Fruit fly (Drosophila melanogaster) whole organism, embryonic: ENCODE measurements around the gene CG14221.
A peak's percentile ranks its signal among the peaks of the same experiment; 100 is the strongest.

Source experiments
- Awh ChIP-seq: fragments of 200-800 bp; sonication (Bioruptor generic); IDR thresholded peaks from 2 replicates; pipeline ENCODE4, ENCODE4 v1.3.6; 2022; ENCODE audit warnings: missing biosample characterization, missing genetic modification characterization
- BEAF-32 ChIP-seq: fragments of 200-800 bp; sonication (Bioruptor generic); optimal IDR thresholded peaks from 3 replicates; lab custom pipeline; 2017; ENCODE audit warnings: missing biosample characterization, missing genetic modification characterization, mild to moderate bottlenecking, moderate library complexity, missing genetic modification reagents
- CG10366 ChIP-seq: fragments of 200-800 bp; sonication (Bioruptor generic); IDR thresholded peaks from 2 replicates; pipeline ENCODE4 v1.3.6; 2022; ENCODE audit warnings: missing biosample characterization, missing genetic modification characterization
- CG11085 ChIP-seq: fragments of 200-800 bp; sonication (Bioruptor generic); IDR thresholded peaks from 2 replicates; pipeline ENCODE4 v1.3.6; 2022; ENCODE audit warnings: missing biosample characterization, missing genetic modification characterization
- CG11247 ChIP-seq: fragments of 200-800 bp; sonication (Bioruptor generic); IDR thresholded peaks from 2 replicates; pipeline ENCODE4 v1.3.6; 2022; ENCODE audit warnings: missing biosample characterization, missing genetic modification characterization
- CG11456 ChIP-seq: fragments of 200-800 bp; sonication (Bioruptor generic); IDR thresholded peaks from 3 replicates; pipeline ENCODE4 v1.3.6; 2022; ENCODE audit warnings: missing biosample characterization, missing genetic modification characterization
- CG11696 ChIP-seq: fragments of 200-800 bp; sonication (Bioruptor generic); IDR thresholded peaks from 2 replicates; pipeline ENCODE4 v1.3.6; 2022; ENCODE audit warnings: missing biosample characterization, missing genetic modification characterization
- CG12071 ChIP-seq: fragments of 200-800 bp; sonication (Bioruptor generic); optimal IDR thresholded peaks from 3 replicates; lab custom pipeline; 2018; ENCODE audit warnings: missing biosample characterization, mild to moderate bottlenecking, missing genetic modification characterization
- CG12391 ChIP-seq: fragments of 200-800 bp; sonication (Bioruptor generic); optimal IDR thresholded peaks from 3 replicates; lab custom pipeline; 2018; ENCODE audit warnings: missing biosample characterization, mild to moderate bottlenecking, missing genetic modification characterization, moderate library complexity
- CG1602 ChIP-seq: fragments of 200-800 bp; sonication (Bioruptor generic); optimal IDR thresholded peaks from 3 replicates; lab custom pipeline; 2016; ENCODE audit warnings: missing biosample characterization, missing genetic modification characterization
- CG16813 ChIP-seq: fragments of 200-800 bp; sonication (Bioruptor generic); IDR thresholded peaks from 3 replicates; pipeline ENCODE4 v1.3.6; 2022; ENCODE audit warnings: missing biosample characterization, missing genetic modification characterization; ENCODE audit not compliant: partially characterized antibody
- CG17829 ChIP-seq: fragments of 200-800 bp; optimal IDR thresholded peaks from 2 replicates; lab custom pipeline; 2019; ENCODE audit warnings: missing biosample characterization, mild to moderate bottlenecking, missing genetic modification characterization, moderate library complexity
- CG18619 ChIP-seq: fragments of 200-800 bp; sonication (Bioruptor generic); optimal IDR thresholded peaks from 3 replicates; lab custom pipeline; 2017; ENCODE audit warnings: missing biosample characterization, mild to moderate bottlenecking, missing genetic modification characterization
- CG2120 ChIP-seq: fragments of 200-800 bp; sonication (Bioruptor generic); optimal IDR thresholded peaks from 3 replicates; lab custom pipeline; 2016; ENCODE audit warnings: missing biosample characterization, missing genetic modification characterization
- CG3838 ChIP-seq: fragments of 200-800 bp; sonication (Bioruptor generic); optimal IDR thresholded peaks from 3 replicates; lab custom pipeline; 2016; ENCODE audit warnings: missing biosample characterization, missing genetic modification characterization
- CG43689 ChIP-seq: fragments of 200-800 bp; sonication (Bioruptor generic); IDR thresholded peaks from 2 replicates; pipeline ENCODE4 v1.3.6; 2022; ENCODE audit warnings: missing biosample characterization, missing genetic modification characterization
- CG4424 ChIP-seq: fragments of 200-800 bp; sonication (Bioruptor generic); optimal IDR thresholded peaks from 3 replicates; lab custom pipeline; 2016; ENCODE audit warnings: missing biosample characterization, missing genetic modification characterization
- CG6175 ChIP-seq: fragments of 200-800 bp; sonication (Bioruptor generic); IDR thresholded peaks from 3 replicates; pipeline ENCODE4 v1.3.6; 2022; ENCODE audit warnings: missing biosample characterization, missing genetic modification characterization
- CG6683 ChIP-seq: fragments of 200-800 bp; sonication (Bioruptor generic); optimal IDR thresholded peaks from 2 replicates; lab custom pipeline; 2017; ENCODE audit warnings: missing biosample characterization, mild to moderate bottlenecking, missing genetic modification characterization, missing genetic modification reagents
- CG6813 ChIP-seq: fragments of 200-800 bp; sonication (Bioruptor generic); optimal IDR thresholded peaks from 2 replicates; lab custom pipeline; 2017; ENCODE audit warnings: missing biosample characterization, missing genetic modification characterization, mild to moderate bottlenecking, moderate library complexity, missing genetic modification reagents
- CG6854 ChIP-seq: fragments of 200-800 bp; sonication (Bioruptor generic); optimal IDR thresholded peaks from 3 replicates; lab custom pipeline; 2017; ENCODE audit warnings: missing biosample characterization, mild to moderate bottlenecking, missing genetic modification characterization
- CG7963 ChIP-seq: fragments of 200-800 bp; sonication (Bioruptor generic); IDR thresholded peaks from 3 replicates; pipeline ENCODE4 v1.3.6; 2022; ENCODE audit warnings: missing biosample characterization, missing genetic modification characterization; ENCODE audit not compliant: partially characterized antibody
- CG8089 ChIP-seq: fragments of 200-800 bp; sonication (Bioruptor generic); optimal IDR thresholded peaks from 3 replicates; lab custom pipeline; 2016; ENCODE audit warnings: missing biosample characterization, missing genetic modification characterization
- Dek ChIP-seq: fragments of 200-800 bp; sonication (Bioruptor generic); optimal IDR thresholded peaks from 3 replicates; lab custom pipeline; 2019; ENCODE audit warnings: missing biosample characterization, mild to moderate bottlenecking, missing genetic modification characterization, moderate library complexity
- Dip2 ChIP-seq: fragments of 200-800 bp; sonication (Bioruptor generic); IDR thresholded peaks from 2 replicates; pipeline ENCODE4 v1.3.6; 2022; ENCODE audit warnings: missing biosample characterization, missing genetic modification characterization
- Dp ChIP-seq: fragments of 200-800 bp; sonication (Bioruptor generic); optimal IDR thresholded peaks from 2 replicates; lab custom pipeline; 2018; ENCODE audit warnings: missing biosample characterization, mild to moderate bottlenecking, missing genetic modification characterization, moderate library complexity
- Drgx ChIP-seq: fragments of 200-800 bp; sonication (Bioruptor generic); IDR thresholded peaks from 2 replicates; pipeline ENCODE4 v1.3.6; 2022; ENCODE audit warnings: missing biosample characterization, missing genetic modification characterization
- MBD-R2 ChIP-seq: fragments of 200-800 bp; sonication (Bioruptor generic); IDR thresholded peaks from 2 replicates; pipeline ENCODE4 v1.3.6; 2022; ENCODE audit warnings: missing biosample characterization, missing genetic modification characterization
- Neu2 ChIP-seq: fragments of 200-800 bp; sonication (Bioruptor generic); optimal IDR thresholded peaks from 3 replicates; lab custom pipeline; 2016; ENCODE audit warnings: missing biosample characterization, missing genetic modification characterization, borderline replicate concordance
- PHDP ChIP-seq: fragments of 200-800 bp; sonication (Bioruptor generic); optimal IDR thresholded peaks from 3 replicates; lab custom pipeline; 2018; ENCODE audit warnings: missing biosample characterization, mild to moderate bottlenecking, missing genetic modification characterization, moderate library complexity
- Ravus ChIP-seq: fragments of 200-800 bp; sonication (Bioruptor generic); IDR thresholded peaks from 2 replicates; pipeline ENCODE4 v1.3.6; 2022; ENCODE audit warnings: missing biosample characterization, missing genetic modification characterization
- chinmo ChIP-seq: fragments of 200-800 bp; sonication (Bioruptor generic); IDR thresholded peaks from 4 replicates; pipeline ENCODE4 v1.3.6; 2022; ENCODE audit warnings: missing biosample characterization, missing genetic modification characterization; ENCODE audit not compliant: partially characterized antibody
- chn ChIP-seq: fragments of 200-800 bp; sonication (Bioruptor generic); optimal IDR thresholded peaks from 2 replicates; lab custom pipeline; 2016; ENCODE audit warnings: missing biosample characterization, missing genetic modification characterization
- eyg ChIP-seq: fragments of 200-800 bp; sonication (Bioruptor generic); optimal IDR thresholded peaks from 3 replicates; lab custom pipeline; 2016; ENCODE audit warnings: missing biosample characterization, missing genetic modification characterization
- fd64A ChIP-seq: fragments of 200-800 bp; sonication (Bioruptor generic); optimal IDR thresholded peaks from 3 replicates; lab custom pipeline; 2018; ENCODE audit warnings: missing biosample characterization, mild to moderate bottlenecking, missing genetic modification characterization
- fu2 ChIP-seq: fragments of 200-800 bp; sonication (Bioruptor generic); optimal IDR thresholded peaks from 2 replicates; lab custom pipeline; 2016; ENCODE audit warnings: missing biosample characterization, missing genetic modification characterization
- gcm ChIP-seq: fragments of 200-800 bp; sonication (Bioruptor generic); optimal IDR thresholded peaks from 2 replicates; lab custom pipeline; 2019; ENCODE audit warnings: missing biosample characterization, mild to moderate bottlenecking, missing genetic modification characterization, moderate library complexity
- h ChIP-seq: fragments of >200 bp; optimal IDR thresholded peaks from 2 replicates; lab custom pipeline; 2017
- hb ChIP-seq: fragments of 200-800 bp; sonication (Bioruptor generic); IDR thresholded peaks from 3 replicates; pipeline ENCODE4 v1.3.6; 2022; ENCODE audit warnings: missing biosample characterization, missing genetic modification characterization; ENCODE audit not compliant: partially characterized antibody
- mirr ChIP-seq: fragments of 200-800 bp; sonication (Bioruptor generic); optimal IDR thresholded peaks from 3 replicates; lab custom pipeline; 2018; ENCODE audit warnings: missing biosample characterization, mild to moderate bottlenecking, missing genetic modification characterization
- nerfin-1 ChIP-seq: fragments of 200-800 bp; sonication (Bioruptor generic); optimal IDR thresholded peaks from 3 replicates; lab custom pipeline; 2019; ENCODE audit warnings: missing biosample characterization, mild to moderate bottlenecking, missing genetic modification characterization, moderate library complexity
- peb ChIP-seq: fragments of 200-800 bp; sonication (Bioruptor generic); IDR thresholded peaks from 2 replicates; pipeline ENCODE4 v1.3.6; 2022; ENCODE audit warnings: missing biosample characterization, missing genetic modification characterization
- psq ChIP-seq: fragments of 200-800 bp; sonication (Bioruptor generic); optimal IDR thresholded peaks from 2 replicates; lab custom pipeline; 2017; ENCODE audit warnings: missing biosample characterization, missing genetic modification characterization
- sim ChIP-seq: fragments of 200-800 bp; sonication (Bioruptor generic); IDR thresholded peaks from 2 replicates; pipeline ENCODE4 v1.3.6; 2022; ENCODE audit warnings: missing biosample characterization, missing genetic modification characterization
- tll ChIP-seq, 2 experiments: fragments of 200-800 bp in 1 of 2; fragments of >200 bp in 1 of 2; sonication (Bioruptor generic) in 1 of 2; optimal IDR thresholded peaks; 2 replicates each; lab custom pipeline; 2017 to 2019; ENCODE audit warnings: missing biosample characterization in 2 of 2, missing genetic modification characterization in 2 of 2, mild to moderate bottlenecking in 1 of 2, moderate library complexity in 1 of 2
- trem ChIP-seq: fragments of 200-800 bp; optimal IDR thresholded peaks from 3 replicates; lab custom pipeline; 2019; ENCODE audit warnings: missing biosample characterization, mild to moderate bottlenecking, missing genetic modification characterization, moderate library complexity
- vnd ChIP-seq: fragments of 200-800 bp; sonication (Bioruptor generic); IDR thresholded peaks from 3 replicates; pipeline ENCODE4 v1.3.6; 2022; ENCODE audit warnings: missing biosample characterization, missing genetic modification characterization; ENCODE audit not compliant: partially characterized antibody
- vvl ChIP-seq: fragments of 200-800 bp; sonication (Bioruptor generic); IDR thresholded peaks from 2 replicates; pipeline ENCODE4 v1.3.6; 2022; ENCODE audit warnings: missing biosample characterization, missing genetic modification characterization
- zen ChIP-seq: fragments of 200-800 bp; sonication (Bioruptor generic); optimal IDR thresholded peaks from 3 replicates; lab custom pipeline; 2018; ENCODE audit warnings: missing biosample characterization, mild to moderate bottlenecking, missing genetic modification characterization, moderate library complexity

The CG14221 gene

dm6 chrX:19651757-19652419 is 30.8 kb upstream of the CG14221 start, which contains the start of the genes Ranbp21 and Elys (continued):
- no peak for TF ChIP-seq CG6813 (GFP tag; lab: Kevin White, UChicago)
- peak; percentile 38 for TF ChIP-seq CG8089 (GFP tag; lab: Kevin White, UChicago)
- TF ChIP-seq hb = 0 out of 3 replicates have a peak, but pooled peaks have one; percentile 56
- no peak for TF ChIP-seq CG3838 (GFP tag; lab: Kevin White, UChicago)
- TF ChIP-seq sim (GFP tag; lab: Robert Waterston, UW) = no peak
- no peak for TF ChIP-seq tll (GFP tag; optimal IDR thresholded peaks at IDR 0.05; lab: Kevin White, UChicago)
- peak; percentile 68 for TF ChIP-seq MBD-R2 (GFP tag; lab: Robert Waterston, UW)
- peak; percentile 50 for TF ChIP-seq CG1602 (GFP tag; lab: Kevin White, UChicago)
- no peak for TF ChIP-seq CG11696 (GFP tag; lab: Robert Waterston, UW)
- peak; percentile 54 for TF ChIP-seq vvl
- TF ChIP-seq fu2 (GFP tag; lab: Kevin White, UChicago) = peak; percentile 65
- TF ChIP-seq BEAF-32 = peak; percentile 74
- TF ChIP-seq CG11456 = peak; percentile 55; the same call in 1 of the 3 replicates
- no peak for TF ChIP-seq mirr (GFP tag; lab: Kevin White, UChicago)
- TF ChIP-seq vnd (GFP tag; lab: Robert Waterston, UW) = 0 out of 3 replicates have a peak, but pooled peaks have one; percentile 46
- peak; percentile 73 for TF ChIP-seq CG2120 (GFP tag; lab: Kevin White, UChicago)
- 0 out of 2 replicates have a peak, but pooled peaks have one; percentile 29 for TF ChIP-seq Awh
- no peak for TF ChIP-seq peb
- no peak for TF ChIP-seq h
- no peak for TF ChIP-seq Ravus (GFP tag; lab: Robert Waterston, UW)
- TF ChIP-seq CG6854 (GFP tag; lab: Kevin White, UChicago) = no peak
- no peak for TF ChIP-seq PHDP (tag; lab: Kevin White, UChicago)
- TF ChIP-seq Dek (tag; lab: Kevin White, UChicago) = no peak
- peak; percentile 55 for TF ChIP-seq CG10366 (GFP tag; lab: Robert Waterston, UW)
- TF ChIP-seq eyg (GFP tag; lab: Kevin White, UChicago) = peak; percentile 15
- no peak for TF ChIP-seq CG7963
- TF ChIP-seq CG18619 (GFP tag; lab: Kevin White, UChicago) = peak; percentile 26
- no peak for TF ChIP-seq CG6683 (GFP tag; lab: Kevin White, UChicago)
- TF ChIP-seq CG6175 (GFP tag; lab: Robert Waterston, UW) = no peak
- TF ChIP-seq fd64A (GFP tag; lab: Kevin White, UChicago) = no peak
- TF ChIP-seq gcm (GFP tag; lab: Kevin White, UChicago) = no peak
- peak; percentile 51 for TF ChIP-seq trem (tag; lab: Kevin White, UChicago)
- no peak; the same call in 1 of the 2 replicates for TF ChIP-seq CG43689 (GFP tag; lab: Robert Waterston, UW)
- TF ChIP-seq chinmo = 0 out of 4 replicates have a peak, but pooled peaks have one; percentile 34
- no peak for TF ChIP-seq CG12071 (GFP tag; lab: Kevin White, UChicago)
- no peak for TF ChIP-seq psq
- TF ChIP-seq CG12391 (tag; lab: Kevin White, UChicago) = peak; percentile 50
- TF ChIP-seq Neu2 = no peak
- peak; percentile 38; the same call in 1 of the 2 replicates for TF ChIP-seq CG11247 (GFP tag; lab: Robert Waterston, UW)
- no peak for TF ChIP-seq CG4424
- peak; percentile 44 for TF ChIP-seq Dp (GFP tag; lab: Kevin White, UChicago)
- TF ChIP-seq nerfin-1 = no peak
- peak; percentile 59 for TF ChIP-seq chn (GFP tag; lab: Kevin White, UChicago)
- TF ChIP-seq zen (tag; lab: Kevin White, UChicago) = no peak
- no peak for TF ChIP-seq Dip2 (GFP tag; lab: Robert Waterston, UW)
- TF ChIP-seq Drgx (GFP tag; lab: Robert Waterston, UW) = no peak
- peak; percentile 33 for TF ChIP-seq CG17829
- TF ChIP-seq CG16813 (GFP tag; lab: Robert Waterston, UW) = 0 out of 3 replicates have a peak, but pooled peaks have one; percentile 56
- 0 out of 2 replicates have a peak, but pooled peaks have one; percentile 9 for TF ChIP-seq CG11085
